Fruit fly (Drosophila melanogaster): ENCODE measurements around the gene CG31088.

dm6 chr3R:15928127-15928526 is 22.6 kb downstream of the CG31088 start:
- no peak for TF ChIP-seq Ets96B (tag; optimal IDR thresholded peaks at IDR 0.05)
- TF ChIP-seq fkh (GFP tag; optimal IDR thresholded peaks at IDR 0.05): no peak
- TF ChIP-seq Ets21C (GFP tag; optimal IDR thresholded peaks at IDR 0.05): no peak
- TF ChIP-seq CG8319 (GFP tag; optimal IDR thresholded peaks at IDR 0.05): no peak
- no peak for TF ChIP-seq Gug (GFP tag; IDR thresholded peaks at IDR 0.05)
- TF ChIP-seq ss (GFP tag; optimal IDR thresholded peaks at IDR 0.05): no peak
- no peak for TF ChIP-seq spab (GFP tag; optimal IDR thresholded peaks at IDR 0.05)
- no peak for TF ChIP-seq CG16779 (tag; optimal IDR thresholded peaks at IDR 0.05)
- TF ChIP-seq net (GFP tag; optimal IDR thresholded peaks at IDR 0.05): no peak
- TF ChIP-seq CG6808 (GFP tag; optimal IDR thresholded peaks at IDR 0.05): no peak
- no peak for TF ChIP-seq acj6 (GFP tag; optimal IDR thresholded peaks at IDR 0.05)
- no peak for TF ChIP-seq lz (GFP tag; optimal IDR thresholded peaks at IDR 0.05)
- no peak for TF ChIP-seq Sox15 (GFP tag; optimal IDR thresholded peaks at IDR 0.05)
- no peak for TF ChIP-seq OdsH (GFP tag; optimal IDR thresholded peaks at IDR 0.05)
